Worm (Caenorhabditis elegans): Measurements from ENCODE around the gene K02E7.10.

DNA sequence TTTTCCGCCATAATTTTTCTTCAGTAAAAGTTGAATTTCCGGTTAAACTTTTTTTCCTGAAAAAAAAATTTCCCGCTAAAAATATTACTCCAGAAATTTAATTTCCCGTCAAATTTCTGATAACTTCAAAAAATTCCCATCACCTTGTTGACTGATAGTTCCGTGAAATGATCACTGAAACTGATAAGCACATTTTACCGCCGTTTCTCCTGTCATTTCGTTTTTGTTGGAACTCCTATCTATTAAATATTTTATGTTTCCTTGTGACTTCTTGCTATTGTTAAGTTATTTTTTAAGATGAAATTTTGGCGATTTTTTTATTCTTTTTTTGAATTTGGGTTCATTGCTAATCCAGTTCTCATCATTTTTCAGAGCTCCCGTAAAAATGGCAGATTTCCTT, 38.2 kb downstream of the K02E7.10 start, which contains the start of gene math-34:
- TF ChIP-seq ceh-91 (GFP tag; IDR thresholded peaks at IDR 0.05) (no peak), snpc-1.3 (tag; optimal IDR thresholded peaks at IDR 0.05; ENCODE audit: insufficient read depth) (no peak), nhr-27 (tag; optimal IDR thresholded peaks at IDR 0.05) (no peak), efl-1 (GFP tag; optimal IDR thresholded peaks at IDR 0.05) (no peak), egl-18 (GFP tag; IDR thresholded peaks at IDR 0.05) (no peak), unc-62 (GFP tag; optimal IDR thresholded peaks at IDR 0.05) (no peak), Y53F4B.3 (GFP tag; IDR thresholded peaks at IDR 0.05) (no peak), unc-130 (GFP tag; optimal IDR thresholded peaks at IDR 0.05) (no peak), atf-7 (tag; optimal IDR thresholded peaks at IDR 0.05) (no peak), ceh-27 (GFP tag; optimal IDR thresholded peaks at IDR 0.05) (no peak), T26A5.8 (tag; optimal IDR thresholded peaks at IDR 0.05) (no peak), lsl-1 (GFP tag; optimal IDR thresholded peaks at IDR 0.05) (no peak)
